Worm (Caenorhabditis elegans) whole organism, midembryonic: Measurements from ENCODE around the gene hcp-1.

ENCODE experiments used
- T22C8.4 ChIP-seq: fragments of 200-800 bp; sonication (Bioruptor generic); IDR thresholded peaks from 2 replicates; pipeline ENCODE4 v1.3.6; 2022; ENCODE audit warnings: missing genetic modification characterization, missing compliant biosample characterization
- cog-1 ChIP-seq: sonication (generic microtip); optimal IDR thresholded peaks from 2 replicates; lab custom pipeline; 2016; ENCODE audit warnings: missing genetic modification characterization, missing compliant biosample characterization
- flt-1 ChIP-seq: fragments of 200-800 bp; sonication (Bioruptor generic); IDR thresholded peaks from 2 replicates; pipeline ENCODE4 v1.3.6; 2022; ENCODE audit warnings: missing genetic modification characterization, missing compliant biosample characterization
- klf-2 ChIP-seq: fragments of 200-800 bp; sonication (Bioruptor generic); conservative IDR thresholded peaks from 2 replicates; pipeline ENCODE4 v1.3.6; 2022; ENCODE audit warnings: missing genetic modification reagents, missing genetic modification characterization, missing compliant biosample characterization
- med-1 ChIP-seq: sonication (generic microtip); optimal IDR thresholded peaks from 2 replicates; lab custom pipeline; 2017; ENCODE audit warnings: missing genetic modification characterization, mild to moderate bottlenecking, missing compliant biosample characterization, antibody characterized with exemption, missing genetic modification reagents; ENCODE audit not compliant: insufficient read depth
- ref-1 ChIP-seq: fragments of 200-800 bp; sonication (Bioruptor generic); conservative IDR thresholded peaks from 2 replicates; pipeline ENCODE4 v1.3.6; 2022; ENCODE audit warnings: missing genetic modification reagents, missing genetic modification characterization, missing compliant biosample characterization
- tab-1 ChIP-seq: fragments of 200-800 bp; sonication (Bioruptor generic); IDR thresholded peaks from 2 replicates; pipeline ENCODE4 v1.3.6; 2022; ENCODE audit warnings: missing genetic modification characterization, missing compliant biosample characterization
- ztf-23 ChIP-seq: fragments of 200-800 bp; sonication (Bioruptor generic); IDR thresholded peaks from 2 replicates; pipeline ENCODE4 v1.3.6; 2022; ENCODE audit warnings: missing genetic modification reagents, missing genetic modification characterization, missing compliant biosample characterization
- ztf-29 ChIP-seq: fragments of 200-800 bp; sonication (Bioruptor generic); IDR thresholded peaks from 2 replicates; pipeline ENCODE4 v1.3.6; 2022; ENCODE audit warnings: missing genetic modification reagents, missing genetic modification characterization, missing compliant biosample characterization

hcp-1 gene

DNA sequence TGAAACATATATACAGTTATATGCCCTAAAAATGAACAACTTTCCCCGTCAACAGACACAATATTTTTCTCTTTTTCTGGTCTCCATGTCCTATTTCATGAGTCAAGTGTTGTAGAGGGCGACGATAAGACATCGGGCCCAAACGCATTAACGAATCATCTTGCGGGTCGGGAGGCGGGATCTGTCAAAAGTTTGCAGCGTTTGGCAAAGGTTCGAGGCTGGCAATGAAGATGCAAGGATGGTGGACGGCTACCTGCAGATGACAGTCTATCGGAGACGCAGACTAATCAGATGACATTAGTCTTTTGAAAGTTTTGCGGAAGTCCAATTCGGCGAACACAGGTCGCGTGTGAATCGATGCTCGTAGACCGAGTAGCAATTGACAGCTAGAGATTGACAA lies 26.8 kb downstream of the hcp-1 start:
- TF ChIP-seq klf-2 (GFP tag; lab: Robert Waterston, UW): no peak
- TF ChIP-seq ztf-23 (GFP tag; lab: Robert Waterston, UW): no peak
- TF ChIP-seq med-1 (GFP tag; lab: Kevin White, UChicago): no peak
- no peak for TF ChIP-seq ref-1 (GFP tag; lab: Robert Waterston, UW)
- TF ChIP-seq tab-1 (GFP tag; lab: Robert Waterston, UW): no peak
- no peak for TF ChIP-seq flt-1 (GFP tag; lab: Robert Waterston, UW)
- no peak for TF ChIP-seq cog-1 (tag; lab: Kevin White, UChicago)
- no peak for TF ChIP-seq ztf-29 (GFP tag; lab: Robert Waterston, UW)
- no peak for TF ChIP-seq T22C8.4 (GFP tag; lab: Robert Waterston, UW)

DNA sequence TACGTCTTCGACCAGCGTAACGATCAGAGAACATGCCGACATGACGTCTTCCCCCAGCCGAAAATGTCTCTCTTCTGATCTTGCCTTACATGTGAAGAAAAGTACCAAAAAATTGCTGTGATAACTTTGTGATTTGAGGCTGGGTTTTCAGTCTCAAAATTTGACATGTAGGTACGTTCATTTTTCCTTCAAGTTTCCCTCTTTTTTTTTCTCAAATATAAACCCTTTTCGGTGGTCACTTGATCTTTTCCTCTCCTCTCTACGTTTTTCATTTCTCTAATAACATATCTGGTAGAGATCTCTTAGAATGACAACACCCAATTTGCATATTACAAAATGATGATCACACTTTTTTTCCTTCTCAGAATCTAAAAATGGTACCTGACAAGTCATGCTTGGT lies 27.9 kb downstream of the hcp-1 start, which contains the start of gene nhr-37:
TSS of gene nhr-37 (plus strand) at position 301 of the 400 bp plus-strand sequence.
- TF ChIP-seq med-1 (GFP tag; lab: Kevin White, UChicago) (no peak), klf-2 (GFP tag; lab: Robert Waterston, UW) (no peak), ztf-23 (GFP tag; lab: Robert Waterston, UW) (no peak), T22C8.4 (GFP tag; lab: Robert Waterston, UW) (no peak), tab-1 (GFP tag; lab: Robert Waterston, UW) (no peak), cog-1 (tag; lab: Kevin White, UChicago) (no peak), ztf-29 (GFP tag; lab: Robert Waterston, UW) (no peak), ref-1 (GFP tag; lab: Robert Waterston, UW) (no peak), flt-1 (GFP tag; lab: Robert Waterston, UW) (no peak)

DNA sequence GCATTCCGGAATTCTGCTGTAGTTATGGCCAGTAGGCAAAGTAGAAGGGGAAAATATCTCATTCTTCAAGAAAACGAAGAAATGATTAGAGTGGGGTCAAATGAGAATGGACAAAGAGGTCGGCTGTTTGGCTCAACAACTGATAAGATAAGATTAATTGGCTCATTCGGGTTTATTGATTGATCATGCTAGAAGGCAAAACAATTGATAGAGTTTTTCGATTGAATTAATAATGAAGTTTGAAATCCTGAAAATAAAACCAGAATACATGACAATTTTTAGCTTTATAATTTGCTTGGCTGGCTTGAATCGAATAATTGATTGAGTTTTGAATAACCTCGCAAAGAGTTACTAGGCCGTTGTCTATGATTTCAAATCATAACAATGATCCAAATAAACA lies 32.2 kb downstream of the hcp-1 start, which contains the start of gene ppt-1:
TSS of gene ppt-1 (minus strand) at position 101 of the 400 bp plus-strand sequence.
- no peak for TF ChIP-seq flt-1 (GFP tag; lab: Robert Waterston, UW)
- no peak for TF ChIP-seq tab-1 (GFP tag; lab: Robert Waterston, UW)
- TF ChIP-seq cog-1 (tag; lab: Kevin White, UChicago): no peak
- TF ChIP-seq T22C8.4 (GFP tag; lab: Robert Waterston, UW): no peak
- no peak for TF ChIP-seq ztf-29 (GFP tag; lab: Robert Waterston, UW)
- no peak for TF ChIP-seq ref-1 (GFP tag; lab: Robert Waterston, UW)
- no peak for TF ChIP-seq ztf-23 (GFP tag; lab: Robert Waterston, UW)

DNA sequence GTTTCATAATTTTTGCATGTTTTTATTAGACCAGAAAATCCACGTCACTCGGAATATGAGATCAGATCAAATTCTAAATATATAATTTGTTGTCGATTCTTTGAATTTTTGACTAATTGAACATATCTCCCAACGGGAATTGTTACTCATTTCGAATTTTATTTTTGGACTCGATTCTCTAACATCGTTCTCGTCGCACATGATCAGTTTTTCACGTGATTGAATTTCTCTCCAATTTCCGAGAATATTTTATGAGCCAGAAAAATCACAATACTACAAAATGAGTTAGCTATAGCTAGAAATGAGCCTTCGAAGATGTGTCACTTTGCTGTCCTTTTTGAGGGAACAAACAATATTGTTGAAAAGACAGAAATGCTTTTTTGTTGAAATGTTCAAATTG lies 36.8 kb downstream of the hcp-1 start:
- no peak for TF ChIP-seq flt-1 (GFP tag; lab: Robert Waterston, UW)
- TF ChIP-seq ztf-23 (GFP tag; lab: Robert Waterston, UW): no peak
- no peak for TF ChIP-seq tab-1 (GFP tag; lab: Robert Waterston, UW)
- no peak for TF ChIP-seq klf-2 (GFP tag; lab: Robert Waterston, UW)

DNA sequence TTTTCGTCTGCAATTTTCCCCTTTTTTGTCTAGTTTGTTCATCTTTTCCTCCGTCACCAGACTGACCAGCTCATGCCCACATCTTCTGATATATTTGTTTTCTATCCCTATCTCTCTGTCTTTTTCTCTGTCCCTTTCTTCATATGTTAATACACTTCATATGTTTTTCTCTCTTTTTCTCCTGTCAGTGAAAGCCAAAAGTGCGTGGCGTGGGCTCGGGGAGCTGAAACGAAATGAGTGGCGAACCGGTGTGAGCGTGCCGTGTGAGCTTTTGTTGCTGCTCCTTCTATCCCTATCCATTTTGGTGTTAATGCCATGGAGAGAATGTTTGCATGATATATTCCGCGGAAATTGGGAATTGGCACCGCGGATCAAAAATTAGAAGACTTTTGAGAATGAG lies 37.9 kb downstream of the hcp-1 start:
- TF ChIP-seq cog-1 (tag; lab: Kevin White, UChicago): no peak
- no peak for TF ChIP-seq ztf-29 (GFP tag; lab: Robert Waterston, UW)
- TF ChIP-seq ztf-23 (GFP tag; lab: Robert Waterston, UW): no peak
- no peak for TF ChIP-seq klf-2 (GFP tag; lab: Robert Waterston, UW)
- TF ChIP-seq ref-1 (GFP tag; lab: Robert Waterston, UW): no peak
- TF ChIP-seq tab-1 (GFP tag; lab: Robert Waterston, UW): no peak
- TF ChIP-seq med-1 (GFP tag; lab: Kevin White, UChicago): no peak
- TF ChIP-seq T22C8.4 (GFP tag; lab: Robert Waterston, UW): no peak
- no peak for TF ChIP-seq flt-1 (GFP tag; lab: Robert Waterston, UW)

DNA sequence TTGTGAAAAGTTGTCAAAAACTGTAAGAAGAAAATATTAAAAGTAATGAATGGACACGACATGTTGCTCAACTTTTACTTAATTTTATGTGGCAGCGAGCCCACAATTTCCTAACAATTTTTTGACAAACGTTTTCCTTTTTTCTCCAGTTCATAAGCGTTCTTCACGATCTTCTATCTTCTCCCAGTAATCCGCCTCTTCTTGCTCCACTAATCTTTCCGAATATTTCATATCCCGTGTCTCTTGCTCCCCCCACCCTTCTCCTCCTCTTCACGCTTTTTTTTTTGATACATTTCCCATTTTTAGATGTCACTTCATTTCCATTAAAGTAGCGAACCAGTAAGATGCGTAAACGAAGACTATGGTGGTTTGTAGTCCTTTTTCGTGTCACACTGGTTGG lies 38.9 kb downstream of the hcp-1 start, which contains the start of gene scd-2:
TSS of gene scd-2 (plus strand) at position 301 of the 400 bp plus-strand sequence.
- no peak for TF ChIP-seq klf-2 (GFP tag; lab: Robert Waterston, UW)
- no peak for TF ChIP-seq ref-1 (GFP tag; lab: Robert Waterston, UW)
- TF ChIP-seq tab-1 (GFP tag; lab: Robert Waterston, UW): no peak
- no peak for TF ChIP-seq T22C8.4 (GFP tag; lab: Robert Waterston, UW)
- no peak for TF ChIP-seq flt-1 (GFP tag; lab: Robert Waterston, UW)
- no peak for TF ChIP-seq ztf-23 (GFP tag; lab: Robert Waterston, UW)
- TF ChIP-seq ztf-29 (GFP tag; lab: Robert Waterston, UW): no peak
- TF ChIP-seq cog-1 (tag; lab: Kevin White, UChicago): no peak
- TF ChIP-seq med-1 (GFP tag; lab: Kevin White, UChicago): no peak

DNA sequence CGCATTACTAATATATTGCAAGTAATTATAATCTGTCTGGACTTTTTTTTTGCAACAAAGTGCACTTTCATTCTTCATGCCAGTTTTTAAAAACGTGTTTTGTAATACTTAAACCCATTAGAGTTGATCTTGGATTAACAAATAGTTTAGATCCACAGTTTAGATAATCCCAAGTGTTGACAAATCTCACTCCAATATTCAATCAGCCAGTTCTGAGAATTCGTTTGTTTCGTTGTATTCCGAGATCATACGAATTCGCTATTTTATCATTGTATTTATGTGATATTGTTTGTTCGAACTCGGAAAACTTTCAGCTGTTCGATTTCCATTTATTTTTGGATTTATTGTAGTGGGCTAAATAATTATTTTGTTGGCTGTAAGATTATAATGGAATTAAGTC lies 51.8 kb downstream of the hcp-1 start:
- TF ChIP-seq flt-1 (GFP tag; lab: Robert Waterston, UW) (no peak), cog-1 (tag; lab: Kevin White, UChicago) (no peak), ztf-29 (GFP tag; lab: Robert Waterston, UW) (no peak), med-1 (GFP tag; lab: Kevin White, UChicago) (no peak), klf-2 (GFP tag; lab: Robert Waterston, UW) (no peak), T22C8.4 (GFP tag; lab: Robert Waterston, UW) (no peak), ref-1 (GFP tag; lab: Robert Waterston, UW) (no peak), ztf-23 (GFP tag; lab: Robert Waterston, UW) (no peak), tab-1 (GFP tag; lab: Robert Waterston, UW) (no peak)
